Worm (Caenorhabditis elegans) whole organism, midembryonic: ENCODE results near the gene timm-17B.2.

Experiments
- T22C8.4 ChIP-seq: fragments of 200-800 bp; sonication (Bioruptor generic); IDR thresholded peaks from 2 replicates; pipeline ENCODE4 v1.3.6; 2022; ENCODE audit warnings: missing genetic modification characterization, missing compliant biosample characterization
- cog-1 ChIP-seq: sonication (generic microtip); optimal IDR thresholded peaks from 2 replicates; lab custom pipeline; 2016; ENCODE audit warnings: missing genetic modification characterization, missing compliant biosample characterization
- flt-1 ChIP-seq: fragments of 200-800 bp; sonication (Bioruptor generic); IDR thresholded peaks from 2 replicates; pipeline ENCODE4 v1.3.6; 2022; ENCODE audit warnings: missing genetic modification characterization, missing compliant biosample characterization
- klf-2 ChIP-seq: fragments of 200-800 bp; sonication (Bioruptor generic); conservative IDR thresholded peaks from 2 replicates; pipeline ENCODE4 v1.3.6; 2022; ENCODE audit warnings: missing genetic modification reagents, missing genetic modification characterization, missing compliant biosample characterization
- med-1 ChIP-seq: sonication (generic microtip); optimal IDR thresholded peaks from 2 replicates; lab custom pipeline; 2017; ENCODE audit warnings: missing genetic modification characterization, mild to moderate bottlenecking, missing compliant biosample characterization, antibody characterized with exemption, missing genetic modification reagents; ENCODE audit not compliant: insufficient read depth
- ref-1 ChIP-seq: fragments of 200-800 bp; sonication (Bioruptor generic); conservative IDR thresholded peaks from 2 replicates; pipeline ENCODE4 v1.3.6; 2022; ENCODE audit warnings: missing genetic modification reagents, missing genetic modification characterization, missing compliant biosample characterization
- tab-1 ChIP-seq: fragments of 200-800 bp; sonication (Bioruptor generic); IDR thresholded peaks from 2 replicates; pipeline ENCODE4 v1.3.6; 2022; ENCODE audit warnings: missing genetic modification characterization, missing compliant biosample characterization
- ztf-23 ChIP-seq: fragments of 200-800 bp; sonication (Bioruptor generic); IDR thresholded peaks from 2 replicates; pipeline ENCODE4 v1.3.6; 2022; ENCODE audit warnings: missing genetic modification reagents, missing genetic modification characterization, missing compliant biosample characterization

- no peak for TF ChIP-seq cog-1 (tag; lab: Kevin White, UChicago)
- no peak for TF ChIP-seq ztf-23 (GFP tag; lab: Robert Waterston, UW)
- TF ChIP-seq med-1 (GFP tag; lab: Kevin White, UChicago) = no peak
- TF ChIP-seq T22C8.4 (GFP tag; lab: Robert Waterston, UW) = no peak
- TF ChIP-seq flt-1 = no peak
- TF ChIP-seq tab-1 (GFP tag; lab: Robert Waterston, UW) = no peak
- no peak for TF ChIP-seq klf-2 (GFP tag; lab: Robert Waterston, UW)
- TF ChIP-seq ref-1 (GFP tag; lab: Robert Waterston, UW) = no peak
Measured at ce11 chrIV:8369135-8369534, 27.3 kb upstream of the timm-17B.2 start, which contains the start of gene D2096.6.
